Fruit fly (Drosophila melanogaster) whole organism, adult: ENCODE measurements around the gene Rlip.

Experiments
- CG11617 ChIP-seq: fragments of 200-800 bp; sonication (Bioruptor generic); optimal IDR thresholded peaks from 2 replicates; lab custom pipeline; 2017; ENCODE audit warnings: mild to moderate bottlenecking, missing biosample characterization, missing genetic modification reagents, missing genetic modification characterization
- CG12768 ChIP-seq: fragments of 200-800 bp; sonication (Bioruptor generic); optimal IDR thresholded peaks from 2 replicates; lab custom pipeline; 2017; ENCODE audit warnings: missing biosample characterization, missing genetic modification characterization, mild to moderate bottlenecking, moderate library complexity, missing genetic modification reagents
- CG14711 ChIP-seq: fragments of 200-800 bp; sonication (Bioruptor generic); optimal IDR thresholded peaks from 2 replicates; lab custom pipeline; 2018; ENCODE audit warnings: missing biosample characterization, mild to moderate bottlenecking, missing genetic modification characterization, moderate library complexity
- CG33017 ChIP-seq: fragments of 200-800 bp; sonication (Bioruptor generic); optimal IDR thresholded peaks from 2 replicates; lab custom pipeline; 2018; ENCODE audit warnings: missing biosample characterization, mild to moderate bottlenecking, missing genetic modification characterization, moderate library complexity
- CG7045 ChIP-seq: fragments of 200-800 bp; sonication (Bioruptor generic); optimal IDR thresholded peaks from 2 replicates; lab custom pipeline; 2017; ENCODE audit warnings: missing biosample characterization, mild to moderate bottlenecking, missing genetic modification characterization
- Mnt ChIP-seq: fragments of 200-800 bp; sonication (Bioruptor generic); optimal IDR thresholded peaks from 2 replicates; lab custom pipeline; 2016; ENCODE audit warnings: missing biosample characterization, mild to moderate bottlenecking, missing genetic modification characterization
- bab1 ChIP-seq: fragments of 200-800 bp; sonication (Bioruptor generic); optimal IDR thresholded peaks from 3 replicates; lab custom pipeline; 2019; ENCODE audit warnings: missing biosample characterization, mild to moderate bottlenecking, missing genetic modification characterization, moderate library complexity
- kay ChIP-seq: fragments of 200-800 bp; sonication (Bioruptor generic); peaks from one replicate; lab custom pipeline; 2016; ENCODE audit warnings: missing biosample characterization, missing genetic modification characterization, borderline replicate concordance
- toe ChIP-seq: fragments of 200-800 bp; sonication (Bioruptor generic); optimal IDR thresholded peaks from 2 replicates; lab custom pipeline; 2016; ENCODE audit warnings: missing biosample characterization, missing genetic modification characterization

DNA sequence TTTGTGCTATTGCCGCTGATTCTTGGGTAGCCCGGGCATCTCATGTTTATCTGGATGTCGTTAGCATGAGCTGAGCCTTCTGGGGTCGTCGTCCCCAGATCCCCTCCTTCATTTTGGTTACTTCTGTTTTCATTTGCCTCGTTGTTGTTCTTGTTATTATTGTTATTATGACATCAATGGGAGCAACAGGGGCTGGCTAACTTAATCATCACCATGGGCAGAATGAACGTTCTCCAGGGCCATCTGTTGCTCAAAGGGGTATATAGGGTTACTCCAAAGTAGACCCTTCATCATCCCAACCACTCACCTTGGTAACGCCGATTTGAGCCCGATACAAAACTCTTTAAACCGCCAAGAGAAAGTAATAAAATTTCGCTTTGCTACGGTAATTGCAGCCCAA is 19.2 kb upstream of the Rlip start:
- TF ChIP-seq Mnt (GFP tag; lab: Kevin White, UChicago) (no peak), bab1 (GFP tag; lab: Kevin White, UChicago) (no peak), toe (GFP tag; lab: Kevin White, UChicago) (no peak), CG14711 (no peak), CG7045 (GFP tag; lab: Kevin White, UChicago) (no peak), CG12768 (GFP tag; lab: Kevin White, UChicago) (no peak), kay (GFP tag; lab: Kevin White, UChicago) (no peak), CG11617 (no peak), CG33017 (tag; lab: Kevin White, UChicago) (no peak)
